Fruit fly (Drosophila melanogaster): Measurements from ENCODE around the gene noi.
A peak's percentile ranks its signal among the peaks of the same experiment; 100 is the strongest.

The noi gene

dm6 chr3R:5636519-5637430 lies 45.5 kb upstream of the noi start, which contains the start of the genes CG31548 and CG12170 (continued):
- TF ChIP-seq HLHmδ (GFP tag; optimal IDR thresholded peaks at IDR 0.05) (no peak), CG1529 (GFP tag; optimal IDR thresholded peaks at IDR 0.05) (no peak), gfzf (GFP tag; optimal IDR thresholded peaks at IDR 0.05) (peak; percentile 49), Atf3 (GFP tag; optimal IDR thresholded peaks at IDR 0.05) (no peak), CG6854 (GFP tag; optimal IDR thresholded peaks at IDR 0.05) (no peak), Dek (tag; optimal IDR thresholded peaks at IDR 0.05) (no peak), Dad (GFP tag; optimal IDR thresholded peaks at IDR 0.05) (no peak), CG10147 (GFP tag; optimal IDR thresholded peaks at IDR 0.05) (peak; percentile 23), cato (GFP tag; optimal IDR thresholded peaks at IDR 0.05; ENCODE audit: borderline replicate concordance) (no peak), jumu (GFP tag; optimal IDR thresholded peaks at IDR 0.05) (no peak), sob (GFP tag; IDR thresholded peaks at IDR 0.05) (0 out of 2 replicates have a peak, but pooled peaks have one; percentile 15), YL-1 (GFP tag; optimal IDR thresholded peaks at IDR 0.05) (peak; percentile 15), D19A (tag; optimal IDR thresholded peaks at IDR 0.05) (peak; percentile 53), Hmx (GFP tag; optimal IDR thresholded peaks at IDR 0.05) (no peak), CG8290 (GFP tag; optimal IDR thresholded peaks at IDR 0.05) (no peak), CG8290 (tag; optimal IDR thresholded peaks at IDR 0.05) (no peak), CG17912 (GFP tag; optimal IDR thresholded peaks at IDR 0.05) (no peak), ken (GFP tag; IDR thresholded peaks at IDR 0.05) (no peak), CG11456 (GFP tag; IDR thresholded peaks at IDR 0.05) (no peak), Hr3 (GFP tag; optimal IDR thresholded peaks at IDR 0.05) (peak; percentile 46), CG4820 (GFP tag; optimal IDR thresholded peaks at IDR 0.05) (peak; percentile 31), Dip2 (GFP tag; IDR thresholded peaks at IDR 0.05) (no peak), HLH54F (GFP tag; optimal IDR thresholded peaks at IDR 0.05) (no peak), CG12236 (GFP tag; optimal IDR thresholded peaks at IDR 0.05) (no peak), Dbx (GFP tag; IDR thresholded peaks at IDR 0.05) (no peak), wek (GFP tag; optimal IDR thresholded peaks at IDR 0.05) (peak; percentile 91), PHDP (tag; optimal IDR thresholded peaks at IDR 0.05) (peak; percentile 70), seq (GFP tag; IDR thresholded peaks at IDR 0.05) (no peak), Stat92E (GFP tag; optimal IDR thresholded peaks at IDR 0.05) (no peak), CG6689 (GFP tag; IDR thresholded peaks at IDR 0.05) (peak; percentile 58; the same call in 1 of the 2 replicates), pfk (GFP tag; optimal IDR thresholded peaks at IDR 0.05) (no peak), CG11398 (GFP tag; optimal IDR thresholded peaks at IDR 0.05) (no peak), Poxn (GFP tag; IDR thresholded peaks at IDR 0.05) (no peak), sens (GFP tag) (peak; percentile 93), crc (GFP tag; optimal IDR thresholded peaks at IDR 0.05) (no peak), CG16815 (GFP tag; optimal IDR thresholded peaks at IDR 0.05) (no peak), en (GFP tag; optimal IDR thresholded peaks at IDR 0.05) (no peak), onecut (GFP tag; IDR thresholded peaks at IDR 0.05) (no peak), sisA (GFP tag; IDR thresholded peaks at IDR 0.05) (0 out of 2 replicates have a peak, but pooled peaks have one; percentile 6), ap (GFP tag; IDR thresholded peaks at IDR 0.05) (peak; percentile 29; the same call in 1 of the 2 replicates), wor (GFP tag; IDR thresholded peaks at IDR 0.05) (no peak), CG1603 (tag; optimal IDR thresholded peaks at IDR 0.05) (no peak), Ets65A (GFP tag) (no peak), Pdp1 (GFP tag; optimal IDR thresholded peaks at IDR 0.05) (peak in 1 of 2 experiments; percentile 97), hb (GFP tag; IDR thresholded peaks at IDR 0.05; ENCODE audit: partially characterized antibody) (no peak), bigmax (GFP tag; optimal IDR thresholded peaks at IDR 0.05) (no peak), Sox102F (GFP tag; optimal IDR thresholded peaks at IDR 0.05) (no peak), CG7357 (GFP tag; IDR thresholded peaks at IDR 0.05) (no peak), sug (tag; optimal IDR thresholded peaks at IDR 0.05) (no peak), CHES-1-like (GFP tag; optimal IDR thresholded peaks at IDR 0.05) (no peak)

Measured in whole organism, embryonic.